Worm (Caenorhabditis elegans) whole organism, L3 larva: ENCODE results near the gene C26D10.7.
A peak's percentile ranks its signal among the peaks of the same experiment; 100 is the strongest.

Experiments
- R02D3.7 ChIP-seq: fragments of 150-350 bp; optimal IDR thresholded peaks from 2 replicates; lab custom pipeline; 2014; ENCODE audit warnings: missing biosample characterization, missing genetic modification characterization
- ZK546.5 ChIP-seq: sonication (generic microtip); optimal IDR thresholded peaks from 2 replicates; lab custom pipeline; 2017; ENCODE audit warnings: missing biosample characterization, missing genetic modification characterization
- aly-2 ChIP-seq: fragments of 150-350 bp; optimal IDR thresholded peaks from 2 replicates; lab custom pipeline; 2014; ENCODE audit warnings: missing biosample characterization, missing genetic modification characterization
- ama-1 ChIP-seq: fragments of 150-350 bp; optimal IDR thresholded peaks from 2 replicates; lab custom pipeline; 2018
- ceh-28 ChIP-seq: fragments of 150-350 bp; optimal IDR thresholded peaks from 2 replicates; lab custom pipeline; 2014; ENCODE audit warnings: missing biosample characterization, missing genetic modification reagents, missing genetic modification characterization
- ceh-82 ChIP-seq: fragments of 150-350 bp; optimal IDR thresholded peaks from 2 replicates; lab custom pipeline; 2014; ENCODE audit warnings: missing biosample characterization, missing genetic modification characterization
- ceh-9 ChIP-seq: sonication (generic microtip); optimal IDR thresholded peaks from 2 replicates; lab custom pipeline; 2018; ENCODE audit warnings: missing biosample characterization, missing genetic modification characterization
- egl-27 ChIP-seq: sonication (generic microtip); optimal IDR thresholded peaks from 4 replicates; lab custom pipeline; 2017; ENCODE audit warnings: missing biosample characterization, missing genetic modification reagents, missing genetic modification characterization
- elt-1 ChIP-seq: fragments of 150-350 bp; optimal IDR thresholded peaks from 2 replicates; lab custom pipeline; 2014; ENCODE audit warnings: missing biosample characterization, missing genetic modification characterization
- elt-3 ChIP-seq, 3 experiments: fragments of 150-350 bp in 1 of 3; sonication (generic microtip) in 2 of 3; optimal IDR thresholded peaks; 2 replicates in 2 of 3; 4 replicates in 1 of 3; lab custom pipeline; 2014 to 2017; ENCODE audit warnings: missing biosample characterization in 3 of 3, missing genetic modification characterization in 3 of 3
- eor-1 ChIP-seq, 2 experiments: fragments of 150-350 bp; optimal IDR thresholded peaks; 2 replicates each; lab custom pipeline; 2014 to 2018; ENCODE audit warnings: missing biosample characterization in 2 of 2, missing genetic modification characterization in 2 of 2
- jun-1 ChIP-seq: fragments of 150-350 bp; optimal IDR thresholded peaks from 2 replicates; lab custom pipeline; 2014; ENCODE audit warnings: missing biosample characterization, missing genetic modification reagents, missing genetic modification characterization
- lin-15B ChIP-seq: fragments of 150-350 bp; optimal IDR thresholded peaks from 2 replicates; lab custom pipeline; 2014; ENCODE audit warnings: missing biosample characterization, missing genetic modification characterization
- lin-39 ChIP-seq: fragments of 150-350 bp; optimal IDR thresholded peaks from 2 replicates; lab custom pipeline; 2018; ENCODE audit warnings: missing biosample characterization, missing genetic modification reagents, missing genetic modification characterization
- lsy-12 ChIP-seq: sonication (generic microtip); optimal IDR thresholded peaks from 2 replicates; lab custom pipeline; 2016; ENCODE audit warnings: mild to moderate bottlenecking, missing genetic modification characterization, missing compliant biosample characterization
- mdl-1 ChIP-seq: fragments of 150-350 bp; optimal IDR thresholded peaks from 2 replicates; lab custom pipeline; 2014; ENCODE audit warnings: missing biosample characterization, missing genetic modification characterization
- nfya-1 ChIP-seq: sonication (generic microtip); optimal IDR thresholded peaks from 2 replicates; lab custom pipeline; 2017; ENCODE audit warnings: missing genetic modification characterization, mild to moderate bottlenecking, missing compliant biosample characterization, antibody characterized with exemption, moderate library complexity; ENCODE audit not compliant: insufficient read depth
- nhr-11 ChIP-seq: fragments of 150-350 bp; optimal IDR thresholded peaks from 2 replicates; lab custom pipeline; 2014; ENCODE audit warnings: missing biosample characterization, missing genetic modification characterization
- nhr-12 ChIP-seq: fragments of 150-350 bp; optimal IDR thresholded peaks from 2 replicates; lab custom pipeline; 2014; ENCODE audit warnings: missing biosample characterization, missing genetic modification characterization
- nhr-23 ChIP-seq: fragments of 150-350 bp; optimal IDR thresholded peaks from 2 replicates; lab custom pipeline; 2014; ENCODE audit warnings: missing biosample characterization, missing genetic modification reagents, missing genetic modification characterization
- nhr-237 ChIP-seq: fragments of 150-350 bp; optimal IDR thresholded peaks from 2 replicates; lab custom pipeline; 2014; ENCODE audit warnings: missing biosample characterization, missing genetic modification characterization
- nhr-25 ChIP-seq: sonication (generic microtip); optimal IDR thresholded peaks from 2 replicates; lab custom pipeline; 2017; ENCODE audit warnings: missing biosample characterization, missing genetic modification characterization
- nhr-28 ChIP-seq: fragments of 150-350 bp; optimal IDR thresholded peaks from 2 replicates; lab custom pipeline; 2014; ENCODE audit warnings: missing biosample characterization, missing genetic modification characterization
- nhr-43 ChIP-seq: sonication (generic microtip); optimal IDR thresholded peaks from 2 replicates; lab custom pipeline; 2016; ENCODE audit warnings: mild to moderate bottlenecking, missing genetic modification characterization, missing compliant biosample characterization; ENCODE audit not compliant: poor library complexity, severe bottlenecking
- nhr-67 ChIP-seq: fragments of 150-350 bp; optimal IDR thresholded peaks from 2 replicates; lab custom pipeline; 2014; ENCODE audit warnings: missing biosample characterization, missing genetic modification characterization
- pha-4 ChIP-seq: fragments of 150-350 bp; optimal IDR thresholded peaks from 2 replicates; lab custom pipeline; 2014; ENCODE audit warnings: missing biosample characterization, missing genetic modification reagents, missing genetic modification characterization
- pqm-1 ChIP-seq: fragments of 150-350 bp; optimal IDR thresholded peaks from 2 replicates; lab custom pipeline; 2017; ENCODE audit warnings: missing biosample characterization, missing genetic modification characterization, inconsistent platforms
- skn-1 ChIP-seq: fragments of 150-350 bp; optimal IDR thresholded peaks from 2 replicates; lab custom pipeline; 2014; ENCODE audit warnings: missing biosample characterization, missing genetic modification characterization
- snpc-4 ChIP-seq: fragments of 150-350 bp; optimal IDR thresholded peaks from 2 replicates; lab custom pipeline; 2014; ENCODE audit warnings: missing biosample characterization, missing genetic modification characterization
- tbx-2 ChIP-seq: sonication (generic microtip); optimal IDR thresholded peaks from 2 replicates; lab custom pipeline; 2016; ENCODE audit warnings: mild to moderate bottlenecking, missing genetic modification characterization, missing compliant biosample characterization
- unc-39 ChIP-seq: sonication (generic microtip); optimal IDR thresholded peaks from 4 replicates; lab custom pipeline; 2017; ENCODE audit warnings: missing biosample characterization, missing genetic modification characterization
- unc-62 ChIP-seq: fragments of 150-350 bp; sonication (generic microtip); optimal IDR thresholded peaks from 4 replicates; lab custom pipeline; 2014; ENCODE audit warnings: missing biosample characterization, missing genetic modification reagents, missing genetic modification characterization
- zag-1 ChIP-seq: fragments of 150-350 bp; optimal IDR thresholded peaks from 2 replicates; lab custom pipeline; 2014; ENCODE audit warnings: missing biosample characterization, missing genetic modification characterization
- ztf-11 ChIP-seq: fragments of 150-350 bp; optimal IDR thresholded peaks from 2 replicates; lab custom pipeline; 2014; ENCODE audit warnings: missing biosample characterization, missing genetic modification characterization
- ztf-4 ChIP-seq: fragments of 150-350 bp; optimal IDR thresholded peaks from 2 replicates; lab custom pipeline; 2014; ENCODE audit warnings: missing biosample characterization, missing genetic modification characterization

C26D10.7 gene

DNA sequence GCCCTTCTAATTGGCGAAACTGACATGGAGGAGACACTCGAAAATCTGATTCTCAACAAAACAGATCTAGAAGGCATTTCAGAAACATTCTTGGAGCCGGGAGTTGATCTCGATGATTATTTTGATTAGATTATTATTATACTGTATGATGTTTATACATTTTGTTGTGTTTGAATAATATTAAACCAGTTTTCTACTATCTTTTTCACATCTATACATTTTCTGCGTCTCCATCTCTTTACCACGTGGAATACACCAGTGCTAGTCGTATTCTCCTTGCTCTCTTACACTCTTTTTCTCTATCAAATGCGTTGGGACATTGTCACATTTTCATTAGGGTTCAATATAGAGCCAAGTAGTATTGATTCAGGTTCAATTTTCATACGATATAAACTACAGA lies 4.3 kb upstream of the C26D10.7 start, which contains the start of gene C26D10.4:
C26D10.4 (plus strand) TSS at position 301 of the 400 bp plus-strand sequence.
- TF ChIP-seq ceh-28 (tag; lab: Kevin White, UChicago) (no peak), aly-2 (tag; lab: Kevin White, UChicago) (no peak), unc-39 (tag; lab: Kevin White, UChicago) (no peak), snpc-4 (tag; lab: Kevin White, UChicago) (no peak), ztf-4 (tag; lab: Kevin White, UChicago) (no peak), mdl-1 (tag; lab: Kevin White, UChicago) (no peak), egl-27 (tag; lab: Kevin White, UChicago) (no peak), unc-62 (GFP tag; lab: Kevin White, UChicago) (no peak), nhr-237 (tag; lab: Kevin White, UChicago) (no peak), eor-1 (tag; optimal IDR thresholded peaks at IDR 0.05; lab: Kevin White, UChicago) (no peak), skn-1 (tag; lab: Kevin White, UChicago) (no peak), nhr-67 (tag; lab: Kevin White, UChicago) (no peak), R02D3.7 (tag; lab: Kevin White, UChicago) (no peak), ztf-11 (no peak), ama-1 (no peak), ceh-82 (tag; lab: Kevin White, UChicago) (no peak)

DNA sequence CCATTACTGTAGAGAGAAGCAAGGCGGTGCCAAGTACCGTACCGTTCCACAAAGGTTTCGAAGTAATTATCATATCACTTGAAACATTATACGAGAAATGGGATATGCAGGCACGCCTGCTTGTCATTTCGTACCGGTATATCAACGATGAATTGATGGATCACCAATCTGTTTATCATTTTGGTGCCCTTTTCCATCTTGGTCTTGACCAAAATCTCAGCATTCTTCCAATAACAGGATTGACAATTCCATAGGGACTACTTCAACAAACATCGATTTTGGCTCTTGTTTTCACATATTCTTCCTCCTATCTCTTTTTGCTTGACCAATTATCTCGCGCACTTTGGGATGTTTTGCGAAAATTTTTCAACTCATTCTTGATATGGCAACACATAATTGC lies 5.4 kb downstream of the C26D10.7 start:
- TF ChIP-seq nhr-43 (no peak), lin-15B (no peak), mdl-1 (tag; lab: Kevin White, UChicago) (no peak), jun-1 (tag; lab: Kevin White, UChicago) (no peak), nhr-12 (tag; lab: Kevin White, UChicago) (no peak), nhr-67 (tag; lab: Kevin White, UChicago) (no peak), ceh-9 (tag; lab: Kevin White, UChicago) (no peak), tbx-2 (tag; lab: Kevin White, UChicago) (no peak), snpc-4 (tag; lab: Kevin White, UChicago) (no peak), ceh-82 (tag; lab: Kevin White, UChicago) (no peak), eor-1 (tag; optimal IDR thresholded peaks at IDR 0.05; lab: Kevin White, UChicago) (no peak), nhr-11 (tag; lab: Kevin White, UChicago) (no peak)

DNA sequence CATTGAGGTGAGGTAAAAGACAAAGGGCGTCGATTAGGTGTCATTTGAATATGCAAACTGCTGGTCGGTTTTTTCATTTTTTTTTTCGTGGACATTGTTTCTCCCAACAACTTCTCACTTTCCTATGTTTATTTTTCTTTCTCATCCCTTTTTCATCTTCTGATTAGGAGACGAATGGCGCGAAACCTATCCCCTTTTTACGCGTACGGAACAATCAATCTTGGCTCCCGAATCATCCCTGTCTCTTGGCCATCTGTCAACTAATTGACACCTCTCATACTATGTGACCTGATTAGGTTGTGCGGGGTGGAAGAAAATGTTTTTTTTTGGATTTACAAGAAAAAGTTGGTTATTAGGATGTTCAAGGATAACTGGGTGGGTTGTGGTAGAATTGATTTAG lies 11.1 kb downstream of the C26D10.7 start:
- no peak for TF ChIP-seq elt-1 (tag; lab: Kevin White, UChicago)
- no peak for TF ChIP-seq ceh-9 (tag; lab: Kevin White, UChicago)
- TF ChIP-seq nhr-23: peak; percentile 4
- no peak for TF ChIP-seq eor-1 (tag; optimal IDR thresholded peaks at IDR 0.05; lab: Kevin White, UChicago)
- no peak for TF ChIP-seq egl-27 (tag; lab: Kevin White, UChicago)
- no peak for TF ChIP-seq nhr-25 (tag; lab: Kevin White, UChicago)

DNA sequence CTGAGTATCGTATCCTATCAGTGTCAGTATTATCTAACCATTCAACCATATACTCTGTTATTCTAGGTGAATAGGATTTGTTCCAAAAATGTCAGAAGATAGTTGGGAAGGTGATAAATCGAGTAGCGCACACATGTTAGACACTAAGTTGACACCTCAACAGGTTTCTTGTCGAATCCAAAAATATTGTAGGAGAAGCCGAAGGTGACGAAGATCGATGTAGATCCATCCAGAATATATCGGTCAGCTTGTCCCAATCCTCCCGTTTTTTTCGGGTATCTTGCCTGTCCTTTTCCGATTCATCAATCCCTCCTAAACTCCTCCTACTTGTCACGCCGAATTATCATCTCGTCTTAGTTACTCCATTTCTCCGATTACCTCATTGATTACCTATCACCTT lies 11.9 kb downstream of the C26D10.7 start:
- TF ChIP-seq snpc-4 (tag; lab: Kevin White, UChicago) (no peak), nhr-43 (peak; percentile 33)
- TF ChIP-seq, all 47 proteins: peak for 1

DNA sequence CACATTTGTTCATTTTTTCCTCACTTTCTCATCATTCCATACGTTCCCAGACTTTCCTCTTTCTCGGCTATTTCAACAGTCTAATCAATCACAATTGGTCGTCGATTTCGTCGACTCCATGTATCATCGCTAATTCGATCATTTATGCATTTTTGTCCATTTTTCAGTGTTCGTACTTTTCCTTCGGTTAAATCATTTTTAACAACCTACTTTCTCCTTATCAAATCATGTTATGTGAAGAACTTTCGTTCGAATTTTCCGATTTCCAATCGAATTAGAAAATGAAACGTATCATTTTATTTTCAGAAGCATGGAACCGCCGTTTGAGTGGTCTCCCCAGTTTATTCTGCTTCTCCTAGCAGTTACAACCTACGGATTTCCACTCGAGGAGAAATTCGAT lies 12.6 kb downstream of the C26D10.7 start, which contains the start of gene eff-1:
eff-1 (plus strand) TSS at position 301 of the 400 bp plus-strand sequence.
- TF ChIP-seq R02D3.7 (tag; lab: Kevin White, UChicago) (no peak), unc-39 (tag; lab: Kevin White, UChicago) (no peak), pqm-1 (tag; lab: Kevin White, UChicago) (no peak), ceh-9 (tag; lab: Kevin White, UChicago) (no peak), lin-39 (no peak), egl-27 (tag; lab: Kevin White, UChicago) (no peak), jun-1 (tag; lab: Kevin White, UChicago) (no peak), nhr-23 (no peak), nhr-43 (no peak), ztf-4 (tag; lab: Kevin White, UChicago) (no peak), nhr-237 (tag; lab: Kevin White, UChicago) (no peak), elt-3 (tag; optimal IDR thresholded peaks at IDR 0.05; lab: Kevin White, UChicago) (no peak), ZK546.5 (tag; lab: Kevin White, UChicago) (no peak), zag-1 (no peak), eor-1 (tag; optimal IDR thresholded peaks at IDR 0.05; lab: Kevin White, UChicago) (no peak)

DNA sequence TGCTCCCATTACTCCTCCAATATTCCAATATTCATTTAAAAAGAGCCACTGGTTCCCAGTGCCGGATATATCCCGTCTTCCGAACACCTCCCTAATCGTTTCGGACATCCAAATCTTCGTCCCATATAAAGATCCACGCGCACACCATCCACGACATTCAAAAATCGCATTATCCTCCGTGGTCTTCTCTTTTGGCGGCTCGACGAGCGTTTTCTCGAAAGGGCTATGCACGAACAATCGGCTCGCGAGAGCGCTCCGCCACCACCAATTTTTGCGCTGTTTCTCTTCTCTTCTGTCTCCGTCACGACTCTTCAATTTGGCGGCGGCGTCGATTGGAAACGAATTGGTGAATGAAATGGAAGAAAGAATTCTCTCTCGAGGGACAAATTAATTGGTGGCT lies 19.5 kb downstream of the C26D10.7 start:
- TF ChIP-seq aly-2 (tag; lab: Kevin White, UChicago) (no peak), lsy-12 (tag; lab: Kevin White, UChicago) (no peak), nfya-1 (tag; lab: Kevin White, UChicago) (peak; percentile 30), R02D3.7 (tag; lab: Kevin White, UChicago) (no peak), unc-39 (tag; lab: Kevin White, UChicago) (no peak), lin-39 (peak; percentile 7), pqm-1 (tag; lab: Kevin White, UChicago) (no peak), nhr-43 (no peak), pha-4 (tag; lab: Kevin White, UChicago) (no peak), nhr-28 (tag; lab: Kevin White, UChicago) (no peak), elt-1 (tag; lab: Kevin White, UChicago) (no peak), jun-1 (tag; lab: Kevin White, UChicago) (no peak)
